Fruit fly (Drosophila melanogaster) whole organism, pupa: ENCODE data around the gene Ptp61F.

Experiments used
- CG10348 ChIP-seq: fragments of 200-800 bp; sonication (Bioruptor generic); IDR thresholded peaks from 2 replicates; pipeline ENCODE4 v1.3.6; 2022; ENCODE audit warnings: missing biosample characterization, missing genetic modification characterization
- CG12605 ChIP-seq: fragments of 200-800 bp; sonication (Bioruptor generic); IDR thresholded peaks from 2 replicates; pipeline ENCODE4 v1.3.6; 2022; ENCODE audit warnings: missing biosample characterization, missing genetic modification characterization
- CG13204 ChIP-seq: fragments of 200-800 bp; sonication (Bioruptor generic); optimal IDR thresholded peaks from 2 replicates; lab custom pipeline; 2018; ENCODE audit warnings: missing biosample characterization, mild to moderate bottlenecking, missing genetic modification characterization, moderate library complexity
- CG14655 ChIP-seq: fragments of 200-800 bp; sonication (Bioruptor generic); optimal IDR thresholded peaks from 3 replicates; lab custom pipeline; 2017; ENCODE audit warnings: mild to moderate bottlenecking, missing biosample characterization, missing genetic modification reagents, missing genetic modification characterization
- CG15710 ChIP-seq: fragments of 200-800 bp; sonication (Bioruptor generic); optimal IDR thresholded peaks from 2 replicates; lab custom pipeline; 2018; ENCODE audit warnings: missing biosample characterization, mild to moderate bottlenecking, missing genetic modification characterization, moderate library complexity
- CG17806 ChIP-seq: fragments of 200-800 bp; sonication (Bioruptor generic); optimal IDR thresholded peaks from 2 replicates; lab custom pipeline; 2018; ENCODE audit warnings: missing biosample characterization, mild to moderate bottlenecking, missing genetic modification characterization, moderate library complexity
- CG32121 ChIP-seq: fragments of 200-800 bp; sonication (Bioruptor generic); IDR thresholded peaks from 2 replicates; pipeline ENCODE4 v1.3.6; 2022; ENCODE audit warnings: missing biosample characterization, missing genetic modification characterization
- CG34367 ChIP-seq: fragments of 200-800 bp; sonication (Bioruptor generic); optimal IDR thresholded peaks from 2 replicates; lab custom pipeline; 2018; ENCODE audit warnings: missing biosample characterization, mild to moderate bottlenecking, missing genetic modification characterization
- CG4496 ChIP-seq: fragments of 200-800 bp; sonication (Bioruptor generic); IDR thresholded peaks from 3 replicates; pipeline ENCODE4 v1.3.6; 2022; ENCODE audit warnings: missing biosample characterization, missing genetic modification characterization
- CG8159 ChIP-seq: fragments of 200-800 bp; sonication (Bioruptor generic); optimal IDR thresholded peaks from 3 replicates; lab custom pipeline; 2018; ENCODE audit warnings: missing biosample characterization, mild to moderate bottlenecking, missing genetic modification characterization, moderate library complexity
- CG8301 ChIP-seq: fragments of 200-800 bp; sonication (Bioruptor generic); optimal IDR thresholded peaks from 2 replicates; lab custom pipeline; 2018; ENCODE audit warnings: missing biosample characterization, mild to moderate bottlenecking, missing genetic modification characterization
- CG9948 ChIP-seq: fragments of 200-800 bp; sonication (Bioruptor generic); optimal IDR thresholded peaks from 2 replicates; lab custom pipeline; 2018; ENCODE audit warnings: missing biosample characterization, mild to moderate bottlenecking, missing genetic modification characterization, moderate library complexity
- D1 ChIP-seq: fragments of 200-800 bp; sonication (Bioruptor generic); optimal IDR thresholded peaks from 2 replicates; lab custom pipeline; 2018; ENCODE audit warnings: missing biosample characterization, mild to moderate bottlenecking, missing genetic modification characterization, moderate library complexity
- EcR ChIP-seq: fragments of 200-800 bp; sonication (Bioruptor generic); optimal IDR thresholded peaks from 3 replicates; lab custom pipeline; 2019; ENCODE audit warnings: missing biosample characterization, missing genetic modification characterization, mild to moderate bottlenecking, moderate library complexity, missing genetic modification reagents
- Ets98B ChIP-seq: fragments of 200-800 bp; sonication (Bioruptor generic); IDR thresholded peaks from 2 replicates; pipeline ENCODE4 v1.3.6; 2022; ENCODE audit warnings: missing biosample characterization, missing genetic modification characterization
- Pif1A ChIP-seq: fragments of 200-800 bp; sonication (Bioruptor generic); optimal IDR thresholded peaks from 3 replicates; lab custom pipeline; 2016; ENCODE audit warnings: missing biosample characterization, missing genetic modification characterization
- Pif1B ChIP-seq: fragments of 200-800 bp; sonication (Bioruptor generic); optimal IDR thresholded peaks from 3 replicates; lab custom pipeline; 2016; ENCODE audit warnings: missing biosample characterization, missing genetic modification characterization
- Snoo ChIP-seq: fragments of 200-800 bp; sonication (Bioruptor generic); optimal IDR thresholded peaks from 3 replicates; lab custom pipeline; 2017; ENCODE audit warnings: missing biosample characterization, mild to moderate bottlenecking, missing genetic modification characterization, inconsistent platforms
- fd96Ca ChIP-seq: fragments of 200-800 bp; sonication (Bioruptor generic); IDR thresholded peaks from 3 replicates; pipeline ENCODE4 v1.3.6; 2022; ENCODE audit warnings: missing biosample characterization, missing genetic modification characterization
- gl ChIP-seq: fragments of 200-800 bp; sonication (Bioruptor generic); optimal IDR thresholded peaks from 2 replicates; lab custom pipeline; 2018; ENCODE audit warnings: missing biosample characterization, mild to moderate bottlenecking, missing genetic modification characterization
- rn ChIP-seq: fragments of 200-800 bp; sonication (Bioruptor generic); IDR thresholded peaks from 2 replicates; pipeline ENCODE4 v1.3.6; 2022; ENCODE audit warnings: missing biosample characterization, missing genetic modification characterization

Ptp61F gene

DNA sequence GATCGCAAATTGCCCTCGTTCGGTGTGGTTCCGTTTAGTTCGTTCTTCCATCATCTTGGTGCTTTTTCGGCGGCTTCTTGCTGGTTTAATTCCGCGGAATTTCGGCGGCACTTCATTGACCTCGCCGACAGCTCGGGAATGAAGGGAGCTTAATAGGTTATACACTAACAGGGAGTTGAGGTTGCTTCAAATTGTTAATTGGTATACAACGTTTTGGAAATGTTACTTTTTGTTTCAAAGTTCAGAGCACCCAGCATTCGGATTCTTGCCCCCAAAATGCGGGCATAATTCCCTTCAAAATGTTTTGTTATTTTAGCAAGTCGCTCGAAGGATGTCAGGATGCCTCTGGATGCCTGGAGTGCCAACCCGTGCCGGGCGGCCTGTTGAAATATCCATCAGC, 57.2 kb downstream of the Ptp61F start:
- no peak for TF ChIP-seq Snoo (tag; lab: Kevin White, UChicago)
- no peak for TF ChIP-seq CG10348 (GFP tag; lab: Robert Waterston, UW)
- TF ChIP-seq CG32121 (GFP tag; lab: Robert Waterston, UW): no peak

DNA sequence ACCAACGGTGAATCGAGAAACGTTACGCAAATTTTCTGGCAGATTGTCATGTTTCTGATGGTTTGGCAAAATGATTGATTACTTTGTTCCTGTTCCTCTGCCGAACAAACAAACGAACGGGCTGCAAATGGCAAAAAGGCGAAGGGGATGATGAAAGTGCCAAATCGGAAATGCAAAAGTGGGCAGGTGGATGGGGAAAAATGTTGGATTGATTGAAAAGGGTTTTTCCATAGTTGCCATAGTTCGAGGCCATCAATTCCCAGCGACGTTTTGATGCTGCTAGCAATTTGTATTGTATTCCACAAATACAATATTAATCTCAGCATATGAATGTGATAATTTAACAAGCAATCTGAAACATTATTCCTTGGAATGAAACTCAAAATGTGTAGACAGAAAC, 59.1 kb downstream of the Ptp61F start, which contains the start of gene FucTD:
Gene FucTD (plus strand): TSS at position 301 of the 400 bp plus-strand sequence.
- TF ChIP-seq CG9948 (tag; lab: Kevin White, UChicago) (no peak), EcR (GFP tag; lab: Kevin White, UChicago) (no peak), D1 (tag; lab: Kevin White, UChicago) (no peak), CG17806 (tag; lab: Kevin White, UChicago) (no peak), Pif1B (GFP tag; lab: Kevin White, UChicago) (no peak), CG12605 (no peak), CG32121 (GFP tag; lab: Robert Waterston, UW) (no peak), CG8301 (no peak), rn (GFP tag; lab: Robert Waterston, UW) (no peak)

- TF ChIP-seq CG14655: no peak
- peak; percentile 33; the same call in 1 of the 2 replicates for TF ChIP-seq CG12605
- TF ChIP-seq fd96Ca: peak; percentile 53; the same call in 2 of the 3 replicates
- TF ChIP-seq Pif1A (GFP tag; lab: Kevin White, UChicago): peak; percentile 43
- TF ChIP-seq Pif1B (GFP tag; lab: Kevin White, UChicago): peak; percentile 17
- peak; percentile 64 for TF ChIP-seq CG9948 (tag; lab: Kevin White, UChicago)
- peak; percentile 67 for TF ChIP-seq gl (tag; lab: Kevin White, UChicago)
- peak; percentile 76 for TF ChIP-seq CG34367 (tag; lab: Kevin White, UChicago)
- peak; percentile 45 for TF ChIP-seq CG13204
- no peak for TF ChIP-seq Snoo (tag; lab: Kevin White, UChicago)
- TF ChIP-seq CG8301: no peak
- TF ChIP-seq CG15710 (tag; lab: Kevin White, UChicago): peak; percentile 74
- TF ChIP-seq CG4496 (GFP tag; lab: Robert Waterston, UW): peak; percentile 79; the same call in 2 of the 3 replicates
- TF ChIP-seq rn (GFP tag; lab: Robert Waterston, UW): no peak
- TF ChIP-seq, all 21 proteins: peak for 10
These were observed 61.0 kb downstream of the Ptp61F start for dm6 chr3L:1414032-1414431.

- TF ChIP-seq CG17806 (tag; lab: Kevin White, UChicago) (no peak), CG8159 (tag; lab: Kevin White, UChicago) (no peak), CG32121 (GFP tag; lab: Robert Waterston, UW) (no peak), Ets98B (GFP tag; lab: Robert Waterston, UW) (no peak), CG10348 (GFP tag; lab: Robert Waterston, UW) (no peak), CG12605 (no peak), CG34367 (tag; lab: Kevin White, UChicago) (no peak), gl (tag; lab: Kevin White, UChicago) (no peak), CG13204 (no peak), CG8301 (no peak), D1 (tag; lab: Kevin White, UChicago) (no peak), CG4496 (GFP tag; lab: Robert Waterston, UW) (no peak), Snoo (tag; lab: Kevin White, UChicago) (no peak), rn (GFP tag; lab: Robert Waterston, UW) (no peak), fd96Ca (no peak), Pif1B (GFP tag; lab: Kevin White, UChicago) (no peak), Pif1A (GFP tag; lab: Kevin White, UChicago) (no peak)
These were observed 64.5 kb downstream of the Ptp61F start, which contains the start of gene CG9168 for dm6 chr3L:1410369-1411107. CG9168 (plus strand) TSS chr3L:1411057.

DNA sequence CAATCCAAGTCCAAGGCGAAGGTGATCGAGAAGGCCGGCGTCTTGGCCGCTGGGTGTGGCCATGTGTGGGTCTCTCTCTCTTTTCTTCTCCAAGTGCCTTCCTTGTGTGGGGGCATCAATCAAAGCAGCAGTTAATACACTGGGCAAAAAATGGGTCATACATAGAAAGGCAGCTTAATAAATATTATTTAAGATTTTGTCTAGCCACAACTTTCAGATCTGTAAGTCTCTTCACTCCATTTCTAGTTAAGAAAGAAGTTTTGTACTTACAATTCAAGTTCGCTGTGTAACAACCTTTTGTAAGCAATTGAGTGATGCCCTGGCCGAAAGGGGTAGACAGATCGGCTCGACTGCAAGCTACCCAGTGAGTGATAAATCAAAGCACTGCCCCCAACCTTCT, 67.0 kb downstream of the Ptp61F start:
- TF ChIP-seq Pif1B (GFP tag; lab: Kevin White, UChicago) (peak; percentile 47), CG32121 (GFP tag; lab: Robert Waterston, UW) (no peak), CG17806 (tag; lab: Kevin White, UChicago) (peak; percentile 41), CG9948 (tag; lab: Kevin White, UChicago) (no peak), Pif1A (GFP tag; lab: Kevin White, UChicago) (peak; percentile 37), Ets98B (GFP tag; lab: Robert Waterston, UW) (no peak), CG12605 (no peak), CG8301 (no peak), D1 (tag; lab: Kevin White, UChicago) (no peak), gl (tag; lab: Kevin White, UChicago) (no peak), CG8159 (tag; lab: Kevin White, UChicago) (peak; percentile 14), CG34367 (tag; lab: Kevin White, UChicago) (no peak), fd96Ca (no peak), CG13204 (no peak), CG4496 (GFP tag; lab: Robert Waterston, UW) (peak; percentile 32; the same call in 1 of the 3 replicates), CG10348 (GFP tag; lab: Robert Waterston, UW) (no peak), CG15710 (tag; lab: Kevin White, UChicago) (no peak), EcR (GFP tag; lab: Kevin White, UChicago) (no peak), rn (GFP tag; lab: Robert Waterston, UW) (no peak), Snoo (tag; lab: Kevin White, UChicago) (peak; percentile 34), CG14655 (peak; percentile 50)
